Worm (Caenorhabditis elegans) whole organism, late embryonic: ENCODE measurements around the gene K02C4.5.

Source experiments
- C08G9.2 ChIP-seq: sonication (generic microtip); optimal IDR thresholded peaks from 2 replicates; lab custom pipeline; 2016; ENCODE audit warnings: mild to moderate bottlenecking, missing genetic modification characterization, moderate library complexity, missing compliant biosample characterization
- F13H6.1 ChIP-seq: sonication (generic microtip); optimal IDR thresholded peaks from 2 replicates; lab custom pipeline; 2016; ENCODE audit warnings: missing genetic modification characterization, missing compliant biosample characterization
- K02D7.2 ChIP-seq: sonication (generic microtip); optimal IDR thresholded peaks from 2 replicates; lab custom pipeline; 2017; ENCODE audit warnings: mild to moderate bottlenecking, missing genetic modification characterization, missing compliant biosample characterization
- K09A11.1 ChIP-seq: sonication (generic microtip); optimal IDR thresholded peaks from 2 replicates; lab custom pipeline; 2017; ENCODE audit warnings: antibody characterized with exemption, mild to moderate bottlenecking, missing genetic modification characterization, missing compliant biosample characterization; ENCODE audit not compliant: insufficient read depth
- ama-1 ChIP-seq: fragments of 150-350 bp; optimal IDR thresholded peaks from 2 replicates; lab custom pipeline; 2014
- ceh-14 ChIP-seq: sonication (generic microtip); optimal IDR thresholded peaks from 2 replicates; lab custom pipeline; 2016; ENCODE audit warnings: missing genotype, missing genetic modification characterization, missing compliant biosample characterization
- ceh-18 ChIP-seq: sonication (generic microtip); optimal IDR thresholded peaks from 2 replicates; lab custom pipeline; 2016; ENCODE audit warnings: missing genetic modification characterization, missing compliant biosample characterization
- ceh-19 ChIP-seq: fragments of 200-800 bp; sonication (Bioruptor generic); optimal IDR thresholded peaks from 2 replicates; lab custom pipeline; 2018; ENCODE audit warnings: mild to moderate bottlenecking, missing genetic modification characterization, missing compliant biosample characterization
- ceh-22 ChIP-seq: sonication (generic microtip); optimal IDR thresholded peaks from 2 replicates; lab custom pipeline; 2017; ENCODE audit warnings: missing biosample characterization, missing genetic modification characterization
- ceh-24 ChIP-seq: sonication (generic microtip); optimal IDR thresholded peaks from 2 replicates; lab custom pipeline; 2016; ENCODE audit warnings: mild to moderate bottlenecking, missing genetic modification characterization, missing compliant biosample characterization
- ceh-30 ChIP-seq: fragments of 150-350 bp; optimal IDR thresholded peaks from 2 replicates; lab custom pipeline; 2014; ENCODE audit warnings: missing biosample characterization, missing genetic modification characterization
- ceh-31 ChIP-seq: sonication (generic microtip); optimal IDR thresholded peaks from 2 replicates; lab custom pipeline; 2016; ENCODE audit warnings: missing genetic modification characterization, missing compliant biosample characterization
- ceh-34 ChIP-seq: sonication (generic microtip); optimal IDR thresholded peaks from 2 replicates; lab custom pipeline; 2016; ENCODE audit warnings: mild to moderate bottlenecking, missing genetic modification characterization, missing compliant biosample characterization
- ceh-48 ChIP-seq: sonication (generic microtip); optimal IDR thresholded peaks from 2 replicates; lab custom pipeline; 2016; ENCODE audit warnings: missing genetic modification characterization, inconsistent platforms, missing compliant biosample characterization
- che-1 ChIP-seq: sonication (generic microtip); optimal IDR thresholded peaks from 2 replicates; lab custom pipeline; 2016; ENCODE audit warnings: mild to moderate bottlenecking, missing genetic modification characterization, missing compliant biosample characterization
- dve-1 ChIP-seq: sonication (generic microtip); optimal IDR thresholded peaks from 2 replicates; lab custom pipeline; 2017; ENCODE audit warnings: antibody characterized with exemption, mild to moderate bottlenecking, missing genetic modification characterization, missing compliant biosample characterization
- elt-2 ChIP-seq: sonication (generic microtip); optimal IDR thresholded peaks from 2 replicates; lab custom pipeline; 2016; ENCODE audit warnings: missing genetic modification reagents, missing genetic modification characterization, missing compliant biosample characterization
- elt-4 ChIP-seq: sonication (generic microtip); optimal IDR thresholded peaks from 2 replicates; lab custom pipeline; 2016; ENCODE audit warnings: missing genetic modification characterization, missing compliant biosample characterization
- fax-1 ChIP-seq: sonication (generic microtip); optimal IDR thresholded peaks from 2 replicates; lab custom pipeline; 2016; ENCODE audit warnings: missing genotype, missing genetic modification characterization, missing compliant biosample characterization
- fkh-10 ChIP-seq: fragments of 150-350 bp; optimal IDR thresholded peaks from 2 replicates; lab custom pipeline; 2014; ENCODE audit warnings: missing biosample characterization, missing genetic modification reagents, missing genetic modification characterization
- hlh-13 ChIP-seq: fragments of 200-800 bp; sonication (Bioruptor generic); optimal IDR thresholded peaks from 2 replicates; lab custom pipeline; 2018; ENCODE audit warnings: mild to moderate bottlenecking, missing genetic modification characterization, missing compliant biosample characterization
- hlh-15 ChIP-seq: sonication (generic microtip); optimal IDR thresholded peaks from 2 replicates; lab custom pipeline; 2016; ENCODE audit warnings: missing genetic modification characterization, missing compliant biosample characterization
- hlh-30 ChIP-seq: sonication (generic microtip); optimal IDR thresholded peaks from 2 replicates; lab custom pipeline; 2017; ENCODE audit warnings: antibody characterized with exemption, missing genetic modification characterization, missing compliant biosample characterization; ENCODE audit not compliant: insufficient read depth
- hlh-6 ChIP-seq: sonication (generic microtip); optimal IDR thresholded peaks from 2 replicates; lab custom pipeline; 2016; ENCODE audit warnings: missing genotype, missing genetic modification characterization, missing compliant biosample characterization
- hlh-8 ChIP-seq: sonication (generic microtip); optimal IDR thresholded peaks from 2 replicates; lab custom pipeline; 2016; ENCODE audit warnings: missing genotype, missing genetic modification characterization, missing compliant biosample characterization
- lim-6 ChIP-seq: sonication (generic microtip); optimal IDR thresholded peaks from 2 replicates; lab custom pipeline; 2016; ENCODE audit warnings: missing genetic modification characterization, missing compliant biosample characterization
- nfya-1 ChIP-seq: sonication (generic microtip); optimal IDR thresholded peaks from 2 replicates; lab custom pipeline; 2017; ENCODE audit warnings: missing genetic modification characterization, mild to moderate bottlenecking, missing compliant biosample characterization, antibody characterized with exemption, moderate library complexity
- nhr-11 ChIP-seq: fragments of 150-350 bp; optimal IDR thresholded peaks from 2 replicates; lab custom pipeline; 2014; ENCODE audit warnings: missing biosample characterization, missing genetic modification characterization
- npax-4 ChIP-seq: sonication (generic microtip); optimal IDR thresholded peaks from 2 replicates; lab custom pipeline; 2016; ENCODE audit warnings: missing genetic modification characterization, missing compliant biosample characterization
- pag-3 ChIP-seq: sonication (generic microtip); optimal IDR thresholded peaks from 2 replicates; lab custom pipeline; 2016; ENCODE audit warnings: missing compliant biosample characterization, missing genetic modification characterization, borderline replicate concordance
- pat-9 ChIP-seq: fragments of 200-800 bp; sonication (Bioruptor generic); optimal IDR thresholded peaks from 2 replicates; lab custom pipeline; 2018; ENCODE audit warnings: mild to moderate bottlenecking, missing genetic modification characterization, moderate library complexity, missing compliant biosample characterization
- pax-1 ChIP-seq: fragments of 150-350 bp; optimal IDR thresholded peaks from 2 replicates; lab custom pipeline; 2014; ENCODE audit warnings: missing biosample characterization, missing genetic modification characterization
- pha-2 ChIP-seq: sonication (generic microtip); optimal IDR thresholded peaks from 2 replicates; lab custom pipeline; 2017; ENCODE audit warnings: mild to moderate bottlenecking, missing genetic modification characterization, missing compliant biosample characterization
- ref-2 ChIP-seq: sonication (generic microtip); optimal IDR thresholded peaks from 2 replicates; lab custom pipeline; 2016; ENCODE audit warnings: missing genetic modification characterization, missing compliant biosample characterization
- rnt-1 ChIP-seq: sonication (generic microtip); optimal IDR thresholded peaks from 2 replicates; lab custom pipeline; 2016; ENCODE audit warnings: missing genetic modification characterization, missing compliant biosample characterization
- sox-2 ChIP-seq: fragments of 200-800 bp; sonication (Bioruptor generic); IDR thresholded peaks from 2 replicates; pipeline ENCODE4 v1.3.6; 2022; ENCODE audit warnings: missing genetic modification reagents, missing genetic modification characterization, missing compliant biosample characterization
- sox-4 ChIP-seq: sonication (generic microtip); optimal IDR thresholded peaks from 2 replicates; lab custom pipeline; 2017; ENCODE audit warnings: mild to moderate bottlenecking, missing genetic modification characterization, inconsistent platforms, missing compliant biosample characterization
- syd-9 ChIP-seq: sonication (generic microtip); optimal IDR thresholded peaks from 2 replicates; lab custom pipeline; 2016; ENCODE audit warnings: mild to moderate bottlenecking, missing genetic modification characterization, moderate library complexity, missing compliant biosample characterization
- ttx-3 ChIP-seq: sonication (generic microtip); optimal IDR thresholded peaks from 2 replicates; lab custom pipeline; 2016; ENCODE audit warnings: missing genetic modification reagents, missing genetic modification characterization, missing compliant biosample characterization
- unc-3 ChIP-seq, 2 experiments: fragments of 200-800 bp in 1 of 2; sonication (Bioruptor generic) in 1 of 2; sonication (generic microtip) in 1 of 2; conservative IDR thresholded peaks in 1 of 2; optimal IDR thresholded peaks in 1 of 2; 2 replicates each; pipeline versions ENCODE4 v1.3.6 to Lab custom; 2016 to 2022; ENCODE audit warnings: missing compliant biosample characterization in 2 of 2, missing genetic modification characterization in 2 of 2, missing genetic modification reagents in 1 of 2
- unc-42 ChIP-seq: sonication (generic microtip); optimal IDR thresholded peaks from 2 replicates; lab custom pipeline; 2016; ENCODE audit warnings: missing genotype, missing genetic modification characterization, missing compliant biosample characterization
- unc-55 ChIP-seq: sonication (generic microtip); optimal IDR thresholded peaks from 2 replicates; lab custom pipeline; 2017; ENCODE audit warnings: missing biosample characterization, missing genetic modification reagents, missing genetic modification characterization

K02C4.5 gene

DNA sequence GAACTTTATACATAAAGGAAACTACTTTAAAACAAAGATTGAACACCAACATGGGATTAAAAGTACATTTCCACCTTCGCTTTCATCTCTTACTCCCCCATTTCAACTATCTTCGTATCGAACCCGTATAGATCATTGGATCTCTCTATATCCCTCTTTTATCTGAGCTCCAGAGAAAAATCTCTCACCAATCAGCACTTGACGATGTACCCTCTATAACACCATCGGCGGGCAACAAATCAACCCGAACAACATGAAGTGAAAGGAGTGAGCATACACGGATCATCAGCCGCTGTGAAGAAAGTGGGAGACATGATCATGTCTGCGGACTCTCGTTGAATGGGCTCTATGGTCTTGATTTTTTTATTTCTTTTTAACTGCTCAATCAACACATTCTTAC, 39.2 kb downstream of the K02C4.5 start:
- TF ChIP-seq hlh-8 (no peak), elt-2 (tag; lab: Kevin White, UChicago) (no peak), ceh-18 (tag; lab: Kevin White, UChicago) (no peak), pax-1 (no peak), nfya-1 (peak; percentile 77), ceh-24 (tag; lab: Kevin White, UChicago) (no peak), fax-1 (no peak), K02D7.2 (no peak)
- TF ChIP-seq, all 69 proteins: peak for 1

DNA sequence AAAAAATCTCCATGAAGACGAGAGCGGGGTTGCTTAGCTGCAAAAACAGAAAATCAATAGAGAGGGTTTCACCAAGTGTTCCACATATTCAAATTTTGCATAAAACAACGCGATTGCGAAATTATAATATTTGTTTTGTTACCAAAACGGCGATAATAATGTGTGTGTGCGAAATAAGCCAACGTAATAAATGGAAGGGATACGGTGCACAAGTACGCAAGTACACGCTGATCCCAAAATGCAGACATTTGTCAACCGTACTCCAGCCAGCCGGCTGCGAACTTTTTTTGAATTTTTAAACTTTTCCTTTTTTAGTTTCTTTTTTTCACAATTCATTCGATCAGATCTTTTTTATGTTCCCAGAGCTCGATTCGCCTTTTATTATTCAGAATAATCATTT, 46.6 kb downstream of the K02C4.5 start, which contains the start of gene ire-1:
ire-1 (minus strand) TSS at position 44 of the 400 bp plus-strand sequence.
- no peak for TF ChIP-seq hlh-6 (tag; lab: Kevin White, UChicago)
- TF ChIP-seq unc-3 (GFP tag; conservative IDR thresholded peaks at IDR 0.05; lab: Robert Waterston, UW), result peak; percentile 13; the same call in 1 of the 2 replicates
- TF ChIP-seq unc-3 (tag; optimal IDR thresholded peaks at IDR 0.05; lab: Kevin White, UChicago), result no peak
- TF ChIP-seq ceh-22 (tag; lab: Kevin White, UChicago), result no peak
- TF ChIP-seq fax-1, result no peak
- no peak for TF ChIP-seq pax-1
- TF ChIP-seq syd-9 (tag; lab: Kevin White, UChicago), result no peak
- no peak for TF ChIP-seq hlh-13
- TF ChIP-seq sox-4 (tag; lab: Kevin White, UChicago), result no peak
- no peak for TF ChIP-seq K09A11.1 (tag; lab: Kevin White, UChicago)
- TF ChIP-seq unc-42 (tag; lab: Kevin White, UChicago), result peak; percentile 34
- TF ChIP-seq nhr-11 (tag; lab: Kevin White, UChicago), result no peak
- no peak for TF ChIP-seq ref-2
- TF ChIP-seq nfya-1, result peak; percentile 73
- no peak for TF ChIP-seq ceh-30
- TF ChIP-seq elt-2 (tag; lab: Kevin White, UChicago), result peak; percentile 3
- no peak for TF ChIP-seq ama-1
- TF ChIP-seq elt-4, result no peak
- peak; percentile 37 for TF ChIP-seq ceh-31 (tag; lab: Kevin White, UChicago)
- peak; percentile 53 for TF ChIP-seq dve-1 (tag; lab: Kevin White, UChicago)

DNA sequence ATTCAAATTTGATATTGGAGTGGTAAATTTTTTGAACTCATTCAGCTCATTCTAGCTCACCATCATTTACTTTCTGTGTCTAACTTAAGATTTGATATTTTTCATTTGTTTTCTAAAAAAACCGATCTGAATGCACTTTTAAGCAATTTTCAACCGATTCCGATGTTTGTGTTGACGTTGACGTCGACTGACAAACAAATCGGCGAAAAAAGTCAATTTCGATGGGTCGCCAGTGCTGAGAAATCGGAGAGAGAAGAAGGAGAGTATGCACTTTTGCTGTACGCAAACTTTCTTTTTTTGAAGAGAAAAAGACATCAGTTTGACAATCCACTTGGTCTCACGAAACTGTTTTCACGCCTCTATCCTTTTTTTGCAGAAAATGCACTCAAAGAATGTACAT, 47.2 kb downstream of the K02C4.5 start:
- TF ChIP-seq F13H6.1 (tag; lab: Kevin White, UChicago) (no peak), ceh-31 (tag; lab: Kevin White, UChicago) (no peak), lim-6 (tag; lab: Kevin White, UChicago) (no peak), ceh-18 (tag; lab: Kevin White, UChicago) (no peak), hlh-15 (tag; lab: Kevin White, UChicago) (no peak), pag-3 (tag; lab: Kevin White, UChicago) (no peak)
- TF ChIP-seq, all 69 proteins: peak for 0

DNA sequence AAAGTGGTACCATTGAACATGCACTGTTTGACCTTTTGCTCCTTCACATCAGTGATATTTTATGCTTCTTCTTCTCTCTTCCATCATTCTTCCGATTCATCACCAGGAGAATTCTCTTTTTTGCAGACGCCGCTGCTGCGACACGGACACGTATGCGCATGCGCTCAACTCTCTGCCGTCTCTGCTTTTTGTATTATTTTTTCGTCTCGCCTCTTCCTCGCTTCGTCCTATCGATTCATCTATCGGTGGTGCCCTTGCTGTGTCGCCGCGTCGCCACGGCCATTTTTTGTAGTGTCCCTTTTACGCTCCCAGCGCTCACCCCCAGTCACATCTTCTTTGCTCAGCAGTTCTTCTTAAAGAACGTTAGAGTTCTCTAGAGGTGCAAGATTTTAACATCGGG, 47.9 kb downstream of the K02C4.5 start:
- TF ChIP-seq sox-4 (tag; lab: Kevin White, UChicago) (no peak), ceh-19 (GFP tag; lab: Kevin White, UChicago) (peak; percentile 39), sox-2 (GFP tag; lab: Robert Waterston, UW) (no peak), C08G9.2 (tag; lab: Kevin White, UChicago) (no peak), unc-3 (GFP tag; conservative IDR thresholded peaks at IDR 0.05; lab: Robert Waterston, UW) (no peak), unc-3 (tag; optimal IDR thresholded peaks at IDR 0.05; lab: Kevin White, UChicago) (no peak), fkh-10 (GFP tag; lab: Kevin White, UChicago) (no peak), ttx-3 (tag; lab: Kevin White, UChicago) (no peak), ceh-34 (tag; lab: Kevin White, UChicago) (no peak), ceh-48 (peak; percentile 63), pat-9 (tag; lab: Kevin White, UChicago) (no peak), lim-6 (tag; lab: Kevin White, UChicago) (no peak), hlh-6 (tag; lab: Kevin White, UChicago) (no peak), pag-3 (tag; lab: Kevin White, UChicago) (no peak), ceh-31 (tag; lab: Kevin White, UChicago) (peak; percentile 57), ceh-14 (tag; lab: Kevin White, UChicago) (peak; percentile 26), hlh-30 (no peak), unc-55 (GFP tag; lab: Kevin White, UChicago) (no peak), npax-4 (tag; lab: Kevin White, UChicago) (no peak), rnt-1 (tag; lab: Kevin White, UChicago) (no peak), pha-2 (tag; lab: Kevin White, UChicago) (no peak), syd-9 (tag; lab: Kevin White, UChicago) (no peak), ref-2 (peak; percentile 16), che-1 (tag; lab: Kevin White, UChicago) (no peak), F13H6.1 (tag; lab: Kevin White, UChicago) (no peak)
